Fruit fly (Drosophila melanogaster) whole organism: ENCODE results near the gene Imp.

ENCODE experiments used
- Dll ChIP-seq: fragments of >200 bp; optimal IDR thresholded peaks from 2 replicates; lab custom pipeline; 2017
- EcR ChIP-seq, 2 experiments: fragments of >200 bp; optimal IDR thresholded peaks; 2 replicates each; lab custom pipeline; 2017; ENCODE audit warnings: missing biosample characterization in 2 of 2, missing genetic modification characterization in 2 of 2, missing genetic modification reagents in 2 of 2
- pan ChIP-seq: fragments of >200 bp; optimal IDR thresholded peaks from 2 replicates; lab custom pipeline; 2017
- psq ChIP-seq: fragments of >200 bp; optimal IDR thresholded peaks from 2 replicates; lab custom pipeline; 2017
- usp ChIP-seq: fragments of >200 bp; optimal IDR thresholded peaks from 2 replicates; lab custom pipeline; 2017; ENCODE audit warnings: missing biosample characterization, missing genetic modification characterization, mixed read lengths

dm6 chrX:10786443-10787097, 37.5 kb downstream of the Imp start, which contains the start of the genes Ant2 and sesB:
- TF ChIP-seq EcR (GFP tag; optimal IDR thresholded peaks at IDR 0.05; lab: Kevin White, UChicago), result no peak
- no peak for TF ChIP-seq psq (lab: Kevin White, UChicago)
- no peak for TF ChIP-seq pan (lab: Kevin White, UChicago)
- TF ChIP-seq Dll (lab: Kevin White, UChicago), result no peak
- TF ChIP-seq usp (GFP tag; lab: Kevin White, UChicago), result no peak
